Worm (Caenorhabditis elegans) whole organism, L4/young adult: ENCODE measurements around the gene srw-21.

Experiments
- dao-5 ChIP-seq: sonication (generic microtip); optimal IDR thresholded peaks from 2 replicates; lab custom pipeline; 2016; ENCODE audit warnings: missing genotype, missing genetic modification characterization, moderate library complexity, missing compliant biosample characterization
- him-1 ChIP-seq: sonication (generic microtip); optimal IDR thresholded peaks from 2 replicates; lab custom pipeline; 2016; ENCODE audit warnings: missing genotype, missing genetic modification reagents, missing genetic modification characterization, missing compliant biosample characterization

DNA sequence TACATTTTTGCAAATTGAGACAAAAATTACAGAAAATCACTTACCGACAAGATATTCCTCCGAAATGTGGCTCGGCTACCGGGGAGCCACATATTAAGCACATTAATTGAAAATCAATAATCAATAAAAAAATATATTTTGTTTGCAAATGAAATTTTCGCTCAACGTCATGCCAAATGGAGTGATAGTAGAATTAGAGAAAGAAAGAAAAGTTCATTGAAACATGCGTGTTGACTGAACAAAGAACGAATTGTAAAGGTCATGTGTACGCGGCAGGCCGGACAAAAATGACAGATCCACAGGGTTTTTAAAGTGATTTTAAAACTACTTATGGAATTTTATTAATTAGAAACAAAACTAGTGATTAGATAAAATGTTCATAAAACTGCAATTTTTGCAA, 4.3 kb upstream of the srw-21 start:
- TF ChIP-seq him-1 = no peak
- no peak for TF ChIP-seq dao-5 (tag; lab: Kevin White, UChicago)
